Fruit fly (Drosophila melanogaster) whole organism, prepupa: ENCODE data around the gene Kebab.
A peak's percentile ranks its signal among the peaks of the same experiment; 100 is the strongest.

Source experiments
- Blimp-1 ChIP-seq: fragments of 200-800 bp; sonication (Bioruptor generic); optimal IDR thresholded peaks from 3 replicates; lab custom pipeline; 2017; ENCODE audit warnings: missing biosample characterization, missing genetic modification characterization, mild to moderate bottlenecking, moderate library complexity, missing genetic modification reagents
- CG10631 ChIP-seq: fragments of 200-800 bp; sonication (Bioruptor generic); optimal IDR thresholded peaks from 2 replicates; lab custom pipeline; 2016; ENCODE audit warnings: missing biosample characterization, missing genetic modification characterization
- CG10669 ChIP-seq: fragments of 200-800 bp; sonication (Bioruptor generic); optimal IDR thresholded peaks from 3 replicates; lab custom pipeline; 2018; ENCODE audit warnings: missing biosample characterization, mild to moderate bottlenecking, missing genetic modification characterization, moderate library complexity
- CG11762 ChIP-seq: fragments of 200-800 bp; sonication (Bioruptor generic); optimal IDR thresholded peaks from 3 replicates; lab custom pipeline; 2016; ENCODE audit warnings: missing biosample characterization, missing genetic modification characterization; ENCODE audit not compliant: insufficient read depth
- CG15336 ChIP-seq: fragments of 200-800 bp; sonication (Bioruptor generic); IDR thresholded peaks from 2 replicates; pipeline ENCODE4 v1.3.6; 2022; ENCODE audit warnings: missing biosample characterization, missing genetic modification characterization
- CG1621 ChIP-seq: fragments of 200-800 bp; sonication (Bioruptor generic); optimal IDR thresholded peaks from 3 replicates; lab custom pipeline; 2018; ENCODE audit warnings: missing biosample characterization, mild to moderate bottlenecking, missing genetic modification characterization
- CG6163 ChIP-seq: fragments of 200-800 bp; sonication (Bioruptor generic); IDR thresholded peaks from 3 replicates; pipeline ENCODE4 v1.3.6; 2022; ENCODE audit warnings: missing biosample characterization, missing genetic modification characterization
- CG6276 ChIP-seq: fragments of 200-800 bp; sonication (Bioruptor generic); optimal IDR thresholded peaks from 2 replicates; lab custom pipeline; 2017; ENCODE audit warnings: missing biosample characterization, mild to moderate bottlenecking, missing genetic modification characterization
- CG6792 ChIP-seq: fragments of 200-800 bp; sonication (Bioruptor generic); optimal IDR thresholded peaks from 3 replicates; lab custom pipeline; 2016; ENCODE audit warnings: missing biosample characterization, missing genetic modification characterization
- CG7368 ChIP-seq: fragments of 200-800 bp; sonication (Bioruptor generic); optimal IDR thresholded peaks from 3 replicates; lab custom pipeline; 2016; ENCODE audit warnings: missing biosample characterization, missing genetic modification characterization
- CG8119 ChIP-seq: fragments of 200-800 bp; sonication (Bioruptor generic); IDR thresholded peaks from 3 replicates; pipeline ENCODE4 v1.3.6; 2022; ENCODE audit warnings: missing biosample characterization, missing genetic modification characterization
- CG8632 ChIP-seq: fragments of 200-800 bp; sonication (Bioruptor generic); optimal IDR thresholded peaks from 3 replicates; lab custom pipeline; 2016; ENCODE audit warnings: missing biosample characterization, missing genetic modification characterization
- Eip75B ChIP-seq: fragments of 200-800 bp; sonication (Bioruptor generic); optimal IDR thresholded peaks from 3 replicates; lab custom pipeline; 2016; ENCODE audit warnings: missing biosample characterization, missing genetic modification characterization
- Eip78C ChIP-seq: fragments of 200-800 bp; sonication (Bioruptor generic); peaks from one replicate; lab custom pipeline; 2016; ENCODE audit warnings: missing biosample characterization, missing genetic modification characterization
- Eip93F ChIP-seq: fragments of 200-800 bp; sonication (Bioruptor generic); optimal IDR thresholded peaks from 2 replicates; lab custom pipeline; 2016; ENCODE audit warnings: missing biosample characterization, mild to moderate bottlenecking, missing genetic modification characterization
- Ets96B ChIP-seq: fragments of 200-800 bp; optimal IDR thresholded peaks from 2 replicates; lab custom pipeline; 2019; ENCODE audit warnings: missing biosample characterization, mild to moderate bottlenecking, missing genetic modification characterization, moderate library complexity
- Gug ChIP-seq: fragments of 200-800 bp; sonication (Bioruptor generic); IDR thresholded peaks from 2 replicates; pipeline ENCODE4 v1.3.6; 2022; ENCODE audit warnings: missing biosample characterization, missing genetic modification characterization
- Hr38 ChIP-seq: sonication (Bioruptor generic); optimal IDR thresholded peaks from 2 replicates; lab custom pipeline; 2016; ENCODE audit warnings: missing biosample characterization, missing genetic modification characterization
- Hr39 ChIP-seq: fragments of 200-800 bp; sonication (Bioruptor generic); optimal IDR thresholded peaks from 2 replicates; lab custom pipeline; 2016; ENCODE audit warnings: missing biosample characterization, missing genetic modification characterization
- Met ChIP-seq: fragments of 200-800 bp; sonication (Bioruptor generic); optimal IDR thresholded peaks from 3 replicates; lab custom pipeline; 2016; ENCODE audit warnings: missing biosample characterization, missing genetic modification characterization
- OdsH ChIP-seq: fragments of 200-800 bp; sonication (Bioruptor generic); optimal IDR thresholded peaks from 3 replicates; lab custom pipeline; 2016; ENCODE audit warnings: missing biosample characterization, missing genetic modification characterization
- Smox ChIP-seq: fragments of 200-800 bp; sonication (Bioruptor generic); optimal IDR thresholded peaks from 3 replicates; lab custom pipeline; 2016; ENCODE audit warnings: missing biosample characterization, missing genetic modification characterization
- Sox102F ChIP-seq: fragments of 200-800 bp; sonication (Bioruptor generic); optimal IDR thresholded peaks from 2 replicates; lab custom pipeline; 2016; ENCODE audit warnings: missing biosample characterization, mild to moderate bottlenecking, missing genetic modification characterization
- Sox14 ChIP-seq: fragments of 200-800 bp; sonication (Bioruptor generic); optimal IDR thresholded peaks from 3 replicates; lab custom pipeline; 2016; ENCODE audit warnings: missing biosample characterization, missing genetic modification characterization
- Sox15 ChIP-seq: fragments of 200-800 bp; sonication (Bioruptor generic); optimal IDR thresholded peaks from 3 replicates; lab custom pipeline; 2016; ENCODE audit warnings: missing biosample characterization, missing genetic modification characterization
- achi ChIP-seq: fragments of 200-800 bp; sonication (Bioruptor generic); optimal IDR thresholded peaks from 3 replicates; lab custom pipeline; 2016; ENCODE audit warnings: missing biosample characterization, missing genetic modification characterization
- cyc ChIP-seq: fragments of 200-800 bp; sonication (Bioruptor generic); optimal IDR thresholded peaks from 3 replicates; lab custom pipeline; 2016; ENCODE audit warnings: missing biosample characterization, missing genetic modification characterization
- dac ChIP-seq: fragments of 200-800 bp; sonication (Bioruptor generic); optimal IDR thresholded peaks from 2 replicates; lab custom pipeline; 2017; ENCODE audit warnings: missing biosample characterization, mild to moderate bottlenecking, missing genetic modification characterization
- eg ChIP-seq: fragments of 200-800 bp; sonication (Bioruptor generic); IDR thresholded peaks from 3 replicates; pipeline ENCODE4 v1.3.6; 2022; ENCODE audit warnings: missing biosample characterization, missing genetic modification characterization
- esn ChIP-seq: fragments of 200-800 bp; sonication (Bioruptor generic); optimal IDR thresholded peaks from 2 replicates; lab custom pipeline; 2016; ENCODE audit warnings: missing biosample characterization, mild to moderate bottlenecking, missing genetic modification characterization, moderate library complexity
- fd59A ChIP-seq: fragments of 200-800 bp; sonication (Bioruptor generic); optimal IDR thresholded peaks from 2 replicates; lab custom pipeline; 2017; ENCODE audit warnings: missing biosample characterization, mild to moderate bottlenecking, missing genetic modification characterization, missing genetic modification reagents
- fkh ChIP-seq: fragments of 200-800 bp; sonication (Bioruptor generic); optimal IDR thresholded peaks from 3 replicates; lab custom pipeline; 2017; ENCODE audit warnings: missing biosample characterization, mild to moderate bottlenecking, missing genetic modification characterization, moderate library complexity
- lz ChIP-seq: fragments of 200-800 bp; sonication (Bioruptor generic); optimal IDR thresholded peaks from 3 replicates; lab custom pipeline; 2016; ENCODE audit warnings: missing biosample characterization, missing genetic modification characterization
- pdm3 ChIP-seq: fragments of 200-800 bp; sonication (Bioruptor generic); optimal IDR thresholded peaks from 3 replicates; lab custom pipeline; 2016; ENCODE audit warnings: missing biosample characterization, missing genetic modification characterization
- ss ChIP-seq, 2 experiments: fragments of 200-800 bp; sonication (Bioruptor generic); optimal IDR thresholded peaks; 2 replicates in 1 of 2; 3 replicates in 1 of 2; lab custom pipeline; 2017 to 2018; ENCODE audit warnings: mild to moderate bottlenecking in 2 of 2, missing biosample characterization in 2 of 2, missing genetic modification characterization in 2 of 2, moderate library complexity in 1 of 2
- svp ChIP-seq: fragments of 200-800 bp; sonication (Bioruptor generic); peaks from one replicate; lab custom pipeline; 2016; ENCODE audit warnings: missing biosample characterization, missing genetic modification characterization
- topi ChIP-seq: fragments of 200-800 bp; sonication (Bioruptor generic); optimal IDR thresholded peaks from 3 replicates; lab custom pipeline; 2016; ENCODE audit warnings: missing biosample characterization, missing genetic modification characterization
- vri ChIP-seq: fragments of 200-800 bp; sonication (Bioruptor generic); optimal IDR thresholded peaks from 3 replicates; lab custom pipeline; 2016; ENCODE audit warnings: missing biosample characterization, mild to moderate bottlenecking, missing genetic modification characterization

Kebab gene

DNA sequence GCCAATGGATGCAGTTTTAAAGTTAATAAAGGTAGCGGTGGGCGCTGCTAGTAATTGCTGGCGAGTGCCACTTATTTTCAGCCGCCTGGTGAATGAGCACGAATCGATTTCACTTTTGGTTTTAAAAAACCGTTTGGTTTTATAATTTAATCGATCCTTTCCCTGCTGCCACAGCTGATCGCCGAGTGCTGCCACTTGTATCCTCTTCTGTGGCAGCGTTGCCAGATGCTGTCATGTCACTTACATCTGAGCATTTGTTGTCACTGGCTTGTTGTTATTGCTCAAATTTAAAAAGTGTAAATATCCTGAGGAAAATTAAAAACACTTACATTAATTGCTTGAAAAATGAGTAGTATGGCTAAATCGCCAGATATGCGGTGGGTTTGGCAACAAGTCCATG lies at the start of gene Kebab:
Kebab (plus strand) TSS at position 230 of the 400 bp plus-strand sequence.
- TF ChIP-seq CG10631 (GFP tag; lab: Kevin White, UChicago) (no peak), Blimp-1 (peak; percentile 42), dac (no peak), CG1621 (tag; lab: Kevin White, UChicago) (no peak), Hr39 (GFP tag; lab: Kevin White, UChicago) (no peak), achi (GFP tag; lab: Kevin White, UChicago) (peak; percentile 99), ss (GFP tag; optimal IDR thresholded peaks at IDR 0.05; lab: Kevin White, UChicago) (no peak), CG8632 (GFP tag; lab: Kevin White, UChicago) (no peak), Eip93F (no peak), Sox14 (GFP tag; lab: Kevin White, UChicago) (no peak), fkh (GFP tag; lab: Kevin White, UChicago) (no peak)

DNA sequence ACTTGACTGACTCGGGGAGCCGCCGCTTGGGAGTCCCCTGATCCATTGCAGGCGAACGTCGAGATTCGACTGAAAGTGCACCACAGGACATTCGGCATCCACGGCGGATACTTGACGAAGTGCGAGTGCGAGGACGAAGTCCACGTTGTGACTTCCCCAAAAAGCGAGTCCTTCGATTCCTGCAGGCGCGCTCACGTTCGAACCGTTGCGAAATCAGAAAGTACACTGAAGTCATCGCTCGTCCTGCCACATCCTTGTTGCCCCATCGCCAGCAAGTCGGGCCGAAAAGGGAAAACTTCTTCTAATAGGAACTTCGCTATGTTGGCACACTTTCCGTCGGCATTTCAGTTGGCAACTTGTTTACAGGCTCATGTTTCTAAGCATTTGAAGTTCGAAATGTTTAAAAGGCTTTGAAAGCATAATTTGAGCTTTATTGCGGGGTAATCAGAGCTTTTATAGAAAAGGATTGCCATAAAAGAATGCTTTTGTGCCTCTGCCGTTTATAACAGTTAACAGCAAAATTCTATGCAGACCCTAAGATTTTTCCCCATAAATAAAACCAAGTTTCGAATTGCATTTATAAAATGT lies 39.1 kb upstream of the Kebab start, which contains the start of gene CG33543:
CG33543 (minus strand) TSS at position 232 of the 588 bp plus-strand sequence.
- TF ChIP-seq Sox14 (GFP tag; lab: Kevin White, UChicago), result no peak
- TF ChIP-seq fkh (GFP tag; lab: Kevin White, UChicago), result no peak
- TF ChIP-seq CG6163 (GFP tag; lab: Robert Waterston, UW), result no peak
- TF ChIP-seq CG7368 (GFP tag; lab: Kevin White, UChicago), result no peak
- no peak for TF ChIP-seq Sox102F (GFP tag; lab: Kevin White, UChicago)
- no peak for TF ChIP-seq Hr38 (GFP tag; lab: Kevin White, UChicago)
- no peak for TF ChIP-seq OdsH
- no peak for TF ChIP-seq topi
- no peak for TF ChIP-seq CG1621 (tag; lab: Kevin White, UChicago)
- TF ChIP-seq fd59A, result no peak
- TF ChIP-seq cyc (GFP tag; lab: Kevin White, UChicago), result no peak
- no peak for TF ChIP-seq Met (GFP tag; lab: Kevin White, UChicago)
- TF ChIP-seq, all 60 proteins: peak for 0

DNA sequence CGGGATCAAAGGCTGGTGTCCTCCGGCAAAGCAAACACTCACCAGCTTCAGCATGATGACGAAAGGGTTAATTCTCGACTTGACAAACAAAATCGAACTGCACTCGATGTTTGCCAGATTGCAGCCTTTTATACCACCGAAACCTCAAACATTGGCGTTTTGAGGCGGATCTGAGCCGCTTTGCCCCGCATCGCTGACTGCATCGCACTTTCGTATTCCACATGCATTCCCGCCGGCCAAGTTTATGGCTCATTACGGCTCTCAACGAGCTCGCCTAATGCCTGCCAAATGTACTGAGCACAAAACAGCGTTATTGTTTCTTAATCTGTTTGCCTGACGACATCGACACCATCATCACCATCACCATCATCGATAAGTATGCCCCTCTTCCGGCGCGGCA lies 38.2 kb upstream of the Kebab start, which contains the start of gene CG15353:
CG15353 (minus strand) TSS at position 101 of the 400 bp plus-strand sequence.
- TF ChIP-seq Hr38 (GFP tag; lab: Kevin White, UChicago) (no peak), Gug (no peak), Met (GFP tag; lab: Kevin White, UChicago) (no peak), eg (GFP tag; lab: Robert Waterston, UW) (no peak), pdm3 (no peak)
- TF ChIP-seq, all 60 proteins: peak for 0

DNA sequence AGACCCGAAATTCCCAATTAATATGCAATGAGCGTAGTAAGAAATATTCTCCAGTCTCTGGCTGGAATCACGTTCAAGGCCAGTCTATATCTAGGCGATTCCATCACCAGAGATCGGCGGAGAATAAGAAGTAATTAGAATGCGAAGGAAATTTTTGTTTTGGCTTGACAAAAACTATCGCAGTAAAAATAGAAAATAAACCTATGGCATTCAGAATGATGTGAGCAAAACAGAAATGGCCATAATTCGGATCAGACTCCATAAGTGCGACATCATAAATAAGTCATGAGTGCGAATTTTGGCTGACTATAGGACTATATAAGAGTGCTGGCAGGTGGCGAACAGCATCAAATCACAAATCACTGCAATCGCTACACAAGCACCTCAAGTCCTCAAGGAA lies 37.2 kb upstream of the Kebab start, which contains the start of gene Nplp4:
Nplp4 (plus strand) TSS at position 301 of the 400 bp plus-strand sequence.
- TF ChIP-seq CG6163 (GFP tag; lab: Robert Waterston, UW), result no peak
- TF ChIP-seq esn (GFP tag; lab: Kevin White, UChicago), result no peak
- TF ChIP-seq lz, result no peak
- no peak for TF ChIP-seq topi
- TF ChIP-seq Eip75B (GFP tag; lab: Kevin White, UChicago), result no peak
- no peak for TF ChIP-seq CG11762
- TF ChIP-seq vri (GFP tag; lab: Kevin White, UChicago), result no peak
- no peak for TF ChIP-seq CG1621 (tag; lab: Kevin White, UChicago)

DNA sequence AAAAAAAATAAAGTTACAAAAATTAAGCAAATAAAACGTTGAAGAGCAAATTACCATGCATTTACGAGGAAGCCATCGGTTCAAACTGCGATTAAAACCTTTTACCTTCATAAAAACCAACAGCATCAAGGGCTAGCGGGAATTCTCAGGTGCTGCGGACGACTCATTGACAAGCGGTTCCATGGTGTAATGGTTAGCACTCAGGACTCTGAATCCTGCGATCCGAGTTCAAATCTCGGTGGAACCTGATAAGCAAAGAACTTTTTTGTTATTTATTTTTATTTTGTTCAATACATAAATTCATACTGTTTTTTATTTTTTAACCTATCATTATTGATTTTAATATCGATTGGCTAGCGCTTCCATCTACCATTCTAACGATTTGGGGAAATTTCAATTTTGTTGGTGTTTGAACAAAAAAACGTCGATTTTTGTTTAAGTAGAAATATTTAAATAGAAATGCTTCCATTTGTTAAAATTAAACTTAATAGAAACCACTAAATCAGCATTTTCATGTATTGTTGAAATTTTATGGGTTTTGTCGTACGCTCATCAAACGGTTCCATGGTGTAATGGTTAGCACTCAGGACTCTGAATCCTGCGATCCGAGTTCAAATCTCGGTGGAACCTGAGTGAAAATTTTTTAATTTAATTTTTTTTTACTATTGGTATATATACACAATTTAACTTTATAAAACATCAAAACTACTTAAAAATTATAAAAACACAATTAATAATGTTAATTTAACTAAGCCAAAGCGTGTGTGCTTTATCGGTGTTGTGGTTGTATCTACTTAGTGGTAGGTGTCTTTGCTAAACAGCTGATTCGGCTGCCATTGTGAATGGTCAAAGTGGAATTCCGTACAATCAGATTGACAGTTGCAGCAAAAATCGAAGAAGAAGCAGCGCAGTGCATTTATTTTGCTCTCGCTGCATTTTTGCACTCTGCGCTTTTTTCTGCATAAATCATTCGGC lies 36.0 kb upstream of the Kebab start, which contains the start of gene CG4238:
CG4238 (plus strand) TSS at position 880 of the 975 bp plus-strand sequence.
- no peak for TF ChIP-seq dac
- TF ChIP-seq CG6276 (GFP tag; lab: Kevin White, UChicago), result no peak
- TF ChIP-seq CG10669 (GFP tag; lab: Kevin White, UChicago), result no peak
- peak; percentile 97 for TF ChIP-seq achi (GFP tag; lab: Kevin White, UChicago)
- TF ChIP-seq CG11762, result no peak
- TF ChIP-seq Eip75B (GFP tag; lab: Kevin White, UChicago), result no peak
- no peak for TF ChIP-seq Ets96B
- TF ChIP-seq CG8119, result no peak
- TF ChIP-seq Hr38 (GFP tag; lab: Kevin White, UChicago), result no peak
- peak; percentile 5 for TF ChIP-seq Sox14 (GFP tag; lab: Kevin White, UChicago)
- TF ChIP-seq Hr39 (GFP tag; lab: Kevin White, UChicago), result no peak
- no peak for TF ChIP-seq Eip78C (GFP tag; lab: Kevin White, UChicago)
- TF ChIP-seq svp (GFP tag; lab: Kevin White, UChicago), result peak; percentile 64
- TF ChIP-seq Eip93F, result peak; percentile 6
- TF ChIP-seq Sox15, result no peak
- no peak for TF ChIP-seq cyc (GFP tag; lab: Kevin White, UChicago)
- no peak for TF ChIP-seq esn (GFP tag; lab: Kevin White, UChicago)
- TF ChIP-seq CG6792 (GFP tag; lab: Kevin White, UChicago), result no peak
- TF ChIP-seq CG1621 (tag; lab: Kevin White, UChicago), result peak; percentile 100
- TF ChIP-seq CG15336 (GFP tag; lab: Robert Waterston, UW), result peak; percentile 9; the same call in 1 of the 2 replicates
- TF ChIP-seq Smox (GFP tag; lab: Kevin White, UChicago), result no peak
